Worm (Caenorhabditis elegans) whole organism, L2 larva: ENCODE measurements around the gene C27B7.2.

Source experiments
- C34F6.9 ChIP-seq: fragments of 150-350 bp; optimal IDR thresholded peaks from 2 replicates; lab custom pipeline; 2014; ENCODE audit warnings: missing biosample characterization, missing genetic modification characterization
- F13H6.1 ChIP-seq: sonication (generic microtip); optimal IDR thresholded peaks from 2 replicates; lab custom pipeline; 2016; ENCODE audit warnings: missing genetic modification characterization, missing compliant biosample characterization
- R02D3.7 ChIP-seq: fragments of 150-350 bp; optimal IDR thresholded peaks from 2 replicates; lab custom pipeline; 2014; ENCODE audit warnings: missing biosample characterization, missing genetic modification characterization
- Y55F3AM.14 ChIP-seq: fragments of 200-800 bp; sonication (Bioruptor generic); optimal IDR thresholded peaks from 2 replicates; lab custom pipeline; 2018; ENCODE audit warnings: mild to moderate bottlenecking, missing genetic modification characterization, missing compliant biosample characterization
- aly-2 ChIP-seq: fragments of 150-350 bp; optimal IDR thresholded peaks from 2 replicates; lab custom pipeline; 2014; ENCODE audit warnings: missing biosample characterization, missing genetic modification characterization
- ama-1 ChIP-seq: fragments of 150-350 bp; optimal IDR thresholded peaks from 2 replicates; lab custom pipeline; 2018; ENCODE audit warnings: inconsistent platforms
- blmp-1 ChIP-seq: sonication (generic microtip); optimal IDR thresholded peaks from 2 replicates; lab custom pipeline; 2017; ENCODE audit warnings: missing genetic modification characterization, mild to moderate bottlenecking, missing compliant biosample characterization, antibody characterized with exemption, moderate library complexity; ENCODE audit not compliant: insufficient read depth
- ceh-16 ChIP-seq: fragments of 150-350 bp; optimal IDR thresholded peaks from 2 replicates; lab custom pipeline; 2014; ENCODE audit warnings: missing biosample characterization, missing genetic modification characterization
- ceh-82 ChIP-seq: fragments of 150-350 bp; optimal IDR thresholded peaks from 2 replicates; lab custom pipeline; 2014; ENCODE audit warnings: missing biosample characterization, missing genetic modification characterization
- crh-2 ChIP-seq: sonication (generic microtip); optimal IDR thresholded peaks from 2 replicates; lab custom pipeline; 2017; ENCODE audit warnings: missing biosample characterization, missing genetic modification characterization
- egl-27 ChIP-seq: sonication (generic microtip); optimal IDR thresholded peaks from 3 replicates; lab custom pipeline; 2017; ENCODE audit warnings: missing biosample characterization, missing genetic modification reagents, missing genetic modification characterization
- elt-1 ChIP-seq: fragments of 150-350 bp; optimal IDR thresholded peaks from 2 replicates; lab custom pipeline; 2014; ENCODE audit warnings: missing biosample characterization, missing genetic modification characterization
- elt-3 ChIP-seq: sonication (generic microtip); optimal IDR thresholded peaks from 2 replicates; lab custom pipeline; 2017; ENCODE audit warnings: missing biosample characterization, missing genetic modification characterization
- fos-1 ChIP-seq: fragments of 150-350 bp; optimal IDR thresholded peaks from 2 replicates; lab custom pipeline; 2014; ENCODE audit warnings: missing biosample characterization, missing genetic modification characterization
- gmeb-1 ChIP-seq: fragments of 150-350 bp; optimal IDR thresholded peaks from 2 replicates; lab custom pipeline; 2014; ENCODE audit warnings: missing biosample characterization, missing genetic modification characterization
- lin-11 ChIP-seq: fragments of 150-350 bp; sonication (generic microtip); optimal IDR thresholded peaks from 2 replicates; lab custom pipeline; 2014; ENCODE audit warnings: missing biosample characterization, missing genetic modification characterization, inconsistent platforms, mixed read lengths
- lin-13 ChIP-seq: fragments of 150-350 bp; optimal IDR thresholded peaks from 2 replicates; lab custom pipeline; 2014; ENCODE audit warnings: missing biosample characterization, missing genetic modification reagents, missing genetic modification characterization
- lin-39 ChIP-seq: fragments of 150-350 bp; optimal IDR thresholded peaks from 2 replicates; lab custom pipeline; 2014; ENCODE audit warnings: missing biosample characterization, missing genetic modification reagents, missing genetic modification characterization
- lsy-2 ChIP-seq, 2 experiments: fragments of 150-350 bp in 1 of 2; sonication (generic microtip) in 1 of 2; optimal IDR thresholded peaks; 2 replicates each; lab custom pipeline; 2014 to 2017; ENCODE audit warnings: missing biosample characterization in 2 of 2, missing genetic modification characterization in 2 of 2
- mab-5 ChIP-seq: fragments of 150-350 bp; optimal IDR thresholded peaks from 2 replicates; lab custom pipeline; 2014; ENCODE audit warnings: missing biosample characterization, missing genetic modification characterization
- mbf-1 ChIP-seq: sonication (generic microtip); optimal IDR thresholded peaks from 2 replicates; lab custom pipeline; 2017; ENCODE audit warnings: missing biosample characterization, missing genetic modification characterization
- mdl-1 ChIP-seq, 2 experiments: fragments of 150-350 bp in 1 of 2; sonication (generic microtip) in 1 of 2; optimal IDR thresholded peaks; 2 replicates each; lab custom pipeline; 2017; ENCODE audit warnings: missing biosample characterization in 2 of 2, missing genetic modification characterization in 2 of 2
- nhr-12 ChIP-seq: fragments of 150-350 bp; optimal IDR thresholded peaks from 2 replicates; lab custom pipeline; 2014; ENCODE audit warnings: missing biosample characterization, missing genetic modification characterization
- nhr-129 ChIP-seq: fragments of 150-350 bp; optimal IDR thresholded peaks from 2 replicates; lab custom pipeline; 2014; ENCODE audit warnings: missing biosample characterization, missing genetic modification characterization
- nhr-21 ChIP-seq: fragments of 150-350 bp; optimal IDR thresholded peaks from 2 replicates; lab custom pipeline; 2014; ENCODE audit warnings: missing biosample characterization, missing genetic modification characterization
- nhr-23 ChIP-seq: fragments of 150-350 bp; optimal IDR thresholded peaks from 2 replicates; lab custom pipeline; 2014; ENCODE audit warnings: missing biosample characterization, missing genetic modification reagents, missing genetic modification characterization
- nhr-237 ChIP-seq: fragments of 150-350 bp; optimal IDR thresholded peaks from 2 replicates; lab custom pipeline; 2014; ENCODE audit warnings: missing biosample characterization, missing genetic modification characterization
- nhr-25 ChIP-seq: fragments of 150-350 bp; sonication (generic microtip); optimal IDR thresholded peaks from 3 replicates; lab custom pipeline; 2014; ENCODE audit warnings: missing biosample characterization, missing genetic modification characterization
- nhr-6 ChIP-seq: fragments of 150-350 bp; optimal IDR thresholded peaks from 2 replicates; lab custom pipeline; 2014; ENCODE audit warnings: missing biosample characterization, missing genetic modification characterization
- nhr-77 ChIP-seq: fragments of 150-350 bp; optimal IDR thresholded peaks from 2 replicates; lab custom pipeline; 2014; ENCODE audit warnings: missing biosample characterization, missing genetic modification characterization
- peb-1 ChIP-seq: fragments of 150-350 bp; optimal IDR thresholded peaks from 2 replicates; lab custom pipeline; 2014; ENCODE audit warnings: missing biosample characterization, missing genetic modification characterization
- sem-4 ChIP-seq: fragments of 150-350 bp; optimal IDR thresholded peaks from 2 replicates; lab custom pipeline; 2014; ENCODE audit warnings: missing biosample characterization, missing genetic modification reagents, missing genetic modification characterization
- skn-1 ChIP-seq: sonication (generic microtip); optimal IDR thresholded peaks from 2 replicates; lab custom pipeline; 2017; ENCODE audit warnings: missing biosample characterization, missing genetic modification characterization
- sma-3 ChIP-seq: sonication (generic microtip); optimal IDR thresholded peaks from 2 replicates; lab custom pipeline; 2016; ENCODE audit warnings: missing genetic modification reagents, missing genetic modification characterization, missing compliant biosample characterization
- sma-9 ChIP-seq, 2 experiments: fragments of 150-350 bp in 1 of 2; sonication (generic microtip) in 1 of 2; optimal IDR thresholded peaks; 2 replicates each; lab custom pipeline; 2014 to 2016; ENCODE audit warnings: missing genetic modification characterization in 2 of 2, mild to moderate bottlenecking in 1 of 2, missing biosample characterization in 1 of 2, missing compliant biosample characterization in 1 of 2, missing genetic modification reagents in 1 of 2, moderate library complexity in 1 of 2
- snpc-4 ChIP-seq: fragments of 150-350 bp; optimal IDR thresholded peaks from 2 replicates; lab custom pipeline; 2014; ENCODE audit warnings: missing biosample characterization, missing genetic modification characterization
- unc-39 ChIP-seq: fragments of 150-350 bp; optimal IDR thresholded peaks from 2 replicates; lab custom pipeline; 2014; ENCODE audit warnings: missing biosample characterization, missing genetic modification characterization
- unc-55 ChIP-seq: fragments of 150-350 bp; sonication (generic microtip); optimal IDR thresholded peaks from 3 replicates; lab custom pipeline; 2014; ENCODE audit warnings: missing biosample characterization, missing genetic modification reagents, missing genetic modification characterization
- unc-62 ChIP-seq: fragments of 150-350 bp; optimal IDR thresholded peaks from 2 replicates; lab custom pipeline; 2014; ENCODE audit warnings: missing biosample characterization, missing genetic modification reagents, missing genetic modification characterization
- ztf-11 ChIP-seq: sonication (generic microtip); optimal IDR thresholded peaks from 2 replicates; lab custom pipeline; 2017; ENCODE audit warnings: missing biosample characterization, missing genetic modification characterization
- ztf-4 ChIP-seq: fragments of 150-350 bp; optimal IDR thresholded peaks from 2 replicates; lab custom pipeline; 2014; ENCODE audit warnings: missing biosample characterization, missing genetic modification characterization

Gene C27B7.2

DNA sequence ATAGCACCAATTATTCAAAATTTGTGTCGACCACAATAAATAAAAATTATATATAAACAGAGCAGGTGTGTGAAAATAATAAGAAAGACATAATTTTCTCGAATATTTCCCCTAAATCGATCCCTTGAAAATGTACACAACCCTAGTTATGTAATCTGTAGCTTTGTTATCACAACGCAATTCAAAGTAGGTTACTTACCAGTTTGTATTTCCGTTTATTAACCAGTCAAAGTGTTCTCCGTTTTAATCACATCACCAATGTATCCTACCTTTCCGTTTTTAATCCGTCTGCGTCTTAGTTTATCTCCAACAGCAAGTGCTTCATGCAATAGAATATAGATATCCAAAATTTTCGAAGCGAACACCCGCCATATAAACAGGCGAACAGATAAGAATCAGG lies 39.4 kb upstream of the C27B7.2 start:
- no peak for TF ChIP-seq mdl-1 (tag; optimal IDR thresholded peaks at IDR 0.05; lab: Kevin White, UChicago)
- no peak for TF ChIP-seq ama-1 (lab: Kevin White, UChicago)
- TF ChIP-seq peb-1 = no peak
- no peak for TF ChIP-seq nhr-25 (tag; lab: Kevin White, UChicago)
- TF ChIP-seq ztf-11 (tag; lab: Kevin White, UChicago) = no peak
- TF ChIP-seq skn-1 (tag; lab: Kevin White, UChicago) = no peak
- TF ChIP-seq unc-62 = no peak
- no peak for TF ChIP-seq nhr-77 (tag; lab: Kevin White, UChicago)
- no peak for TF ChIP-seq ceh-82 (tag; lab: Kevin White, UChicago)
- TF ChIP-seq ceh-16 (tag; lab: Kevin White, UChicago) = no peak
- TF ChIP-seq nhr-12 (tag; lab: Kevin White, UChicago) = no peak

ce11 chrIV:8855963-8856362 lies 36.7 kb upstream of the C27B7.2 start, which contains the start of gene T11B7.5:
Gene T11B7.5 (minus strand): TSS chrIV:8856063.
- no peak for TF ChIP-seq Y55F3AM.14 (GFP tag; lab: Kevin White, UChicago)
- no peak for TF ChIP-seq peb-1
- no peak for TF ChIP-seq egl-27
- no peak for TF ChIP-seq R02D3.7 (tag; lab: Kevin White, UChicago)
- TF ChIP-seq ceh-16 (tag; lab: Kevin White, UChicago) = no peak
- TF ChIP-seq nhr-12 (tag; lab: Kevin White, UChicago) = no peak
- no peak for TF ChIP-seq snpc-4
- no peak for TF ChIP-seq unc-62
- no peak for TF ChIP-seq elt-3 (tag; lab: Kevin White, UChicago)
- TF ChIP-seq lin-39 (tag; lab: Kevin White, UChicago) = no peak
- TF ChIP-seq fos-1 (tag; lab: Kevin White, UChicago) = no peak
- TF ChIP-seq gmeb-1 = no peak
- no peak for TF ChIP-seq mbf-1 (tag; lab: Kevin White, UChicago)
- no peak for TF ChIP-seq mab-5 (tag; lab: Kevin White, UChicago)
- no peak for TF ChIP-seq aly-2
- no peak for TF ChIP-seq F13H6.1 (tag; lab: Kevin White, UChicago)
- no peak for TF ChIP-seq lin-11
- TF ChIP-seq C34F6.9 (tag; lab: Kevin White, UChicago) = no peak
- TF ChIP-seq ztf-4 = no peak

ce11 chrIV:8864672-8865071 lies 28.0 kb upstream of the C27B7.2 start:
- TF ChIP-seq mdl-1 (tag; optimal IDR thresholded peaks at IDR 0.05; lab: Kevin White, UChicago) = no peak
- peak; percentile 52 for TF ChIP-seq mab-5 (tag; lab: Kevin White, UChicago)
- TF ChIP-seq R02D3.7 (tag; lab: Kevin White, UChicago) = no peak
- no peak for TF ChIP-seq ztf-11 (tag; lab: Kevin White, UChicago)
- peak; percentile 5 for TF ChIP-seq sma-3 (GFP tag; lab: Kevin White, UChicago)
- TF ChIP-seq nhr-23 (tag; lab: Kevin White, UChicago) = no peak
- TF ChIP-seq snpc-4 = no peak
- peak; percentile 34 for TF ChIP-seq nhr-25 (tag; lab: Kevin White, UChicago)
- peak; percentile 15 for TF ChIP-seq unc-62
- no peak for TF ChIP-seq unc-55 (GFP tag; lab: Kevin White, UChicago)
- peak; percentile 53 for TF ChIP-seq nhr-21 (tag; lab: Kevin White, UChicago)
- no peak for TF ChIP-seq lin-39 (tag; lab: Kevin White, UChicago)
- no peak for TF ChIP-seq elt-3 (tag; lab: Kevin White, UChicago)
- peak; percentile 43 for TF ChIP-seq sma-9 (GFP tag; optimal IDR thresholded peaks at IDR 0.05; lab: Kevin White, UChicago)
- TF ChIP-seq sma-9 (tag; optimal IDR thresholded peaks at IDR 0.05; lab: Kevin White, UChicago) = no peak
- peak; percentile 36 for TF ChIP-seq gmeb-1
- no peak for TF ChIP-seq peb-1
- TF ChIP-seq blmp-1 (tag; lab: Kevin White, UChicago) = no peak
- no peak for TF ChIP-seq egl-27
- no peak for TF ChIP-seq elt-1 (tag; lab: Kevin White, UChicago)

ce11 chrIV:8865343-8865742 lies 27.3 kb upstream of the C27B7.2 start, which contains the start of gene C09G9.1:
Gene C09G9.1 (minus strand): TSS chrIV:8865485.
- TF ChIP-seq fos-1 (tag; lab: Kevin White, UChicago) (peak; percentile 27), F13H6.1 (tag; lab: Kevin White, UChicago) (peak; percentile 8), nhr-6 (tag; lab: Kevin White, UChicago) (no peak)

- TF ChIP-seq sma-9 (GFP tag; optimal IDR thresholded peaks at IDR 0.05; lab: Kevin White, UChicago) (peak; percentile 55), sma-9 (tag; optimal IDR thresholded peaks at IDR 0.05; lab: Kevin White, UChicago) (no peak), sem-4 (tag; lab: Kevin White, UChicago) (peak; percentile 87), nhr-237 (tag; lab: Kevin White, UChicago) (no peak), crh-2 (peak; percentile 53), nhr-25 (tag; lab: Kevin White, UChicago) (peak; percentile 71), nhr-21 (tag; lab: Kevin White, UChicago) (peak; percentile 52), lin-13 (GFP tag; lab: Kevin White, UChicago) (no peak), Y55F3AM.14 (GFP tag; lab: Kevin White, UChicago) (peak; percentile 63), C34F6.9 (tag; lab: Kevin White, UChicago) (peak; percentile 53), egl-27 (peak; percentile 23), lin-39 (tag; lab: Kevin White, UChicago) (no peak), mab-5 (tag; lab: Kevin White, UChicago) (no peak), fos-1 (tag; lab: Kevin White, UChicago) (peak; percentile 93), snpc-4 (peak; percentile 29), unc-39 (tag; lab: Kevin White, UChicago) (no peak), lsy-2 (tag; optimal IDR thresholded peaks at IDR 0.05; lab: Kevin White, UChicago) (peak in 1 of 2 experiments; percentile 53), gmeb-1 (peak; percentile 11), nhr-6 (tag; lab: Kevin White, UChicago) (no peak), ama-1 (lab: Kevin White, UChicago) (peak; percentile 35), nhr-129 (peak; percentile 86), sma-3 (GFP tag; lab: Kevin White, UChicago) (peak; percentile 77), nhr-23 (tag; lab: Kevin White, UChicago) (no peak), F13H6.1 (tag; lab: Kevin White, UChicago) (peak; percentile 79), peb-1 (no peak)
These were observed 26.6 kb upstream of the C27B7.2 start for ce11 chrIV:8866092-8866491.
